Worm (Caenorhabditis elegans) whole organism, young adult: ENCODE measurements around the gene B0244.15.

Source experiments
- C06A6.2 ChIP-seq: fragments of 200-800 bp; sonication (Bioruptor generic); conservative IDR thresholded peaks from 2 replicates; pipeline ENCODE4 v1.3.6; 2022; ENCODE audit warnings: missing genetic modification characterization, missing compliant biosample characterization
- F23B12.7 ChIP-seq: sonication (generic microtip); optimal IDR thresholded peaks from 2 replicates; lab custom pipeline; 2017; ENCODE audit warnings: missing genetic modification characterization, mild to moderate bottlenecking, missing compliant biosample characterization, antibody characterized with exemption, moderate library complexity; ENCODE audit not compliant: insufficient read depth
- F33H1.4 ChIP-seq: fragments of 200-800 bp; sonication (Bioruptor generic); IDR thresholded peaks from 2 replicates; pipeline ENCODE4 v1.3.6; 2022; ENCODE audit warnings: missing genetic modification reagents, missing genetic modification characterization, missing compliant biosample characterization
- F52B5.7 ChIP-seq: sonication (generic microtip); optimal IDR thresholded peaks from 2 replicates; lab custom pipeline; 2016; ENCODE audit warnings: mild to moderate bottlenecking, missing genetic modification characterization, missing compliant biosample characterization
- K12H6.12 ChIP-seq: fragments of 200-800 bp; sonication (Bioruptor generic); optimal IDR thresholded peaks from 2 replicates; lab custom pipeline; 2018; ENCODE audit warnings: mild to moderate bottlenecking, missing genetic modification characterization, missing compliant biosample characterization
- Y79H2A.3 ChIP-seq: fragments of 200-800 bp; sonication (Bioruptor generic); conservative IDR thresholded peaks from 2 replicates; pipeline ENCODE4 v1.3.6; 2022; ENCODE audit warnings: missing genetic modification reagents, missing genetic modification characterization, missing compliant biosample characterization
- Y95B8A.8 ChIP-seq: fragments of 200-800 bp; sonication (Bioruptor generic); IDR thresholded peaks from 2 replicates; pipeline ENCODE4 v1.3.6; 2022; ENCODE audit warnings: missing genetic modification reagents, missing genetic modification characterization, missing compliant biosample characterization
- ZK185.1 ChIP-seq: sonication (generic microtip); optimal IDR thresholded peaks from 2 replicates; lab custom pipeline; 2016; ENCODE audit warnings: mild to moderate bottlenecking, missing genetic modification characterization, missing compliant biosample characterization; ENCODE audit not compliant: poor library complexity, severe bottlenecking
- aptf-2 ChIP-seq: fragments of 200-800 bp; sonication (Bioruptor generic); conservative IDR thresholded peaks from 2 replicates; pipeline ENCODE4 v1.3.6; 2022; ENCODE audit warnings: missing genetic modification reagents, missing genetic modification characterization, missing compliant biosample characterization
- atf-7 ChIP-seq: sonication (generic microtip); optimal IDR thresholded peaks from 2 replicates; lab custom pipeline; 2017; ENCODE audit warnings: mild to moderate bottlenecking, missing genetic modification characterization, missing compliant biosample characterization
- attf-3 ChIP-seq: fragments of 200-800 bp; sonication (Bioruptor generic); conservative IDR thresholded peaks from 2 replicates; pipeline ENCODE4 v1.3.6; 2022; ENCODE audit warnings: missing genetic modification reagents, missing genetic modification characterization, missing compliant biosample characterization
- bed-1 ChIP-seq: fragments of 200-800 bp; sonication (Bioruptor generic); IDR thresholded peaks from 2 replicates; pipeline ENCODE4 v1.3.6; 2022; ENCODE audit warnings: missing genetic modification reagents, missing genetic modification characterization, missing compliant biosample characterization
- ccch-3 ChIP-seq: fragments of 200-800 bp; sonication (Bioruptor generic); optimal IDR thresholded peaks from 2 replicates; lab custom pipeline; 2018; ENCODE audit warnings: mild to moderate bottlenecking, missing genetic modification characterization, missing compliant biosample characterization
- ceh-40 ChIP-seq: fragments of 200-800 bp; sonication (Bioruptor generic); IDR thresholded peaks from 2 replicates; pipeline ENCODE4 v1.3.6; 2022; ENCODE audit warnings: missing genetic modification characterization, missing compliant biosample characterization
- ceh-79 ChIP-seq: sonication (generic microtip); optimal IDR thresholded peaks from 2 replicates; lab custom pipeline; 2017; ENCODE audit warnings: mild to moderate bottlenecking, missing genetic modification characterization, missing compliant biosample characterization
- efl-1 ChIP-seq: fragments of 150-350 bp; optimal IDR thresholded peaks from 2 replicates; lab custom pipeline; 2014; ENCODE audit warnings: missing biosample characterization, missing genetic modification reagents, missing genetic modification characterization
- ekl-4 ChIP-seq: fragments of 200-800 bp; sonication (Bioruptor generic); IDR thresholded peaks from 2 replicates; pipeline ENCODE4 v1.3.6; 2022; ENCODE audit warnings: missing genetic modification reagents, missing genetic modification characterization, missing compliant biosample characterization
- fkh-3 ChIP-seq: sonication (generic microtip); optimal IDR thresholded peaks from 2 replicates; lab custom pipeline; 2016; ENCODE audit warnings: mild to moderate bottlenecking, missing genetic modification characterization, missing compliant biosample characterization
- hlh-26 ChIP-seq: fragments of 200-800 bp; sonication (Bioruptor generic); conservative IDR thresholded peaks from 2 replicates; pipeline ENCODE4 v1.3.6; 2022; ENCODE audit warnings: missing genetic modification reagents, missing genetic modification characterization, missing compliant biosample characterization
- hmg-1.2 ChIP-seq: fragments of 200-800 bp; sonication (Bioruptor generic); IDR thresholded peaks from 2 replicates; pipeline ENCODE4 v1.3.6; 2022; ENCODE audit warnings: missing genetic modification reagents, missing genetic modification characterization, missing compliant biosample characterization
- hmg-20 ChIP-seq: fragments of 200-800 bp; sonication (Bioruptor generic); IDR thresholded peaks from 2 replicates; pipeline ENCODE4 v1.3.6; 2022; ENCODE audit warnings: missing genetic modification reagents, missing genetic modification characterization, missing compliant biosample characterization
- lag-1 ChIP-seq: fragments of 200-800 bp; sonication (Bioruptor generic); IDR thresholded peaks from 2 replicates; pipeline ENCODE4 v1.3.6; 2022; ENCODE audit warnings: missing genetic modification reagents, missing genetic modification characterization, missing compliant biosample characterization
- let-607 ChIP-seq, 2 experiments: fragments of 200-800 bp in 1 of 2; sonication (Bioruptor generic) in 1 of 2; sonication (generic microtip) in 1 of 2; optimal IDR thresholded peaks; 2 replicates each; lab custom pipeline; 2016 to 2018; ENCODE audit warnings: mild to moderate bottlenecking in 2 of 2, missing compliant biosample characterization in 2 of 2, missing genetic modification characterization in 2 of 2, moderate library complexity in 2 of 2, missing genotype in 1 of 2
- lin-40 ChIP-seq: sonication (generic microtip); optimal IDR thresholded peaks from 2 replicates; lab custom pipeline; 2016; ENCODE audit warnings: missing genetic modification characterization, mild to moderate bottlenecking, missing compliant biosample characterization, missing genotype, missing genetic modification reagents
- lin-54 ChIP-seq: fragments of 200-800 bp; sonication (Bioruptor generic); optimal IDR thresholded peaks from 2 replicates; lab custom pipeline; 2018; ENCODE audit warnings: mild to moderate bottlenecking, missing genetic modification characterization, missing compliant biosample characterization
- lir-1 ChIP-seq: fragments of 200-800 bp; sonication (Bioruptor generic); conservative IDR thresholded peaks from 2 replicates; pipeline ENCODE4 v1.3.6; 2022; ENCODE audit warnings: missing genetic modification reagents, missing genetic modification characterization, missing compliant biosample characterization
- lsl-1 ChIP-seq: fragments of 200-800 bp; sonication (Bioruptor generic); optimal IDR thresholded peaks from 2 replicates; lab custom pipeline; 2018; ENCODE audit warnings: mild to moderate bottlenecking, missing genetic modification characterization, moderate library complexity, missing compliant biosample characterization
- madf-10 ChIP-seq: sonication (generic microtip); optimal IDR thresholded peaks from 2 replicates; lab custom pipeline; 2016; ENCODE audit warnings: mild to moderate bottlenecking, missing genetic modification characterization, missing compliant biosample characterization
- madf-6 ChIP-seq: fragments of 200-800 bp; sonication (Bioruptor generic); IDR thresholded peaks from 2 replicates; pipeline ENCODE4 v1.3.6; 2022; ENCODE audit warnings: missing genetic modification reagents, missing genetic modification characterization, missing compliant biosample characterization
- mes-4 ChIP-seq: sonication (generic microtip); optimal IDR thresholded peaks from 2 replicates; lab custom pipeline; 2016; ENCODE audit warnings: missing genotype, missing genetic modification characterization, missing compliant biosample characterization
- mxl-1 ChIP-seq: sonication (generic microtip); optimal IDR thresholded peaks from 2 replicates; lab custom pipeline; 2016; ENCODE audit warnings: missing genetic modification characterization, missing compliant biosample characterization
- nhr-120 ChIP-seq: fragments of 200-800 bp; sonication (Bioruptor generic); IDR thresholded peaks from 2 replicates; pipeline ENCODE4 v1.3.6; 2022; ENCODE audit warnings: missing genetic modification characterization, missing compliant biosample characterization
- nhr-80 ChIP-seq: sonication (generic microtip); optimal IDR thresholded peaks from 2 replicates; lab custom pipeline; 2016; ENCODE audit warnings: missing genetic modification characterization, missing compliant biosample characterization
- pbrm-1 ChIP-seq: fragments of 200-800 bp; sonication (Bioruptor generic); IDR thresholded peaks from 2 replicates; pipeline ENCODE4 v1.3.6; 2022; ENCODE audit warnings: missing genetic modification reagents, missing genetic modification characterization, missing compliant biosample characterization
- repo-1 ChIP-seq: sonication (generic microtip); optimal IDR thresholded peaks from 2 replicates; lab custom pipeline; 2017; ENCODE audit warnings: mild to moderate bottlenecking, missing genetic modification characterization, missing compliant biosample characterization
- snpc-1.1 ChIP-seq: sonication (generic microtip); optimal IDR thresholded peaks from 2 replicates; lab custom pipeline; 2017; ENCODE audit warnings: missing genetic modification characterization, mild to moderate bottlenecking, missing compliant biosample characterization, antibody characterized with exemption, moderate library complexity, missing genotype, missing genetic modification reagents; ENCODE audit not compliant: insufficient read depth
- snpc-1.3 ChIP-seq: sonication (generic microtip); optimal IDR thresholded peaks from 2 replicates; lab custom pipeline; 2017; ENCODE audit warnings: missing genetic modification characterization, mild to moderate bottlenecking, missing compliant biosample characterization, antibody characterized with exemption, moderate library complexity, missing genotype, missing genetic modification reagents; ENCODE audit not compliant: insufficient read depth
- snpc-4 ChIP-seq, 5 experiments: fragments of 150-350 bp in 1 of 5; sonication (generic microtip) in 4 of 5; optimal IDR thresholded peaks; 2 replicates each; lab custom pipeline; 2014 to 2018; ENCODE audit warnings: missing genetic modification characterization in 5 of 5, missing biosample characterization in 3 of 5, antibody characterized with exemption in 2 of 5, mild to moderate bottlenecking in 2 of 5, missing compliant biosample characterization in 2 of 5, missing genotype in 2 of 5, moderate library complexity in 2 of 5, missing genetic modification reagents in 1 of 5
- unc-130 ChIP-seq: sonication (generic microtip); optimal IDR thresholded peaks from 2 replicates; lab custom pipeline; 2016; ENCODE audit warnings: missing genetic modification reagents, missing genetic modification characterization, missing compliant biosample characterization
- unc-62 ChIP-seq: fragments of 150-350 bp; optimal IDR thresholded peaks from 2 replicates; lab custom pipeline; 2014; ENCODE audit warnings: missing biosample characterization, missing genetic modification reagents, missing genetic modification characterization
- ztf-18 ChIP-seq: sonication (generic microtip); optimal IDR thresholded peaks from 2 replicates; lab custom pipeline; 2016; ENCODE audit warnings: missing genotype, mild to moderate bottlenecking, missing genetic modification characterization, missing compliant biosample characterization
- ztf-25 ChIP-seq: fragments of 200-800 bp; sonication (Bioruptor generic); IDR thresholded peaks from 2 replicates; pipeline ENCODE4 v1.3.6; 2022; ENCODE audit warnings: missing genetic modification reagents, missing genetic modification characterization, missing compliant biosample characterization
- ztf-26 ChIP-seq: sonication (generic microtip); optimal IDR thresholded peaks from 2 replicates; lab custom pipeline; 2017; ENCODE audit warnings: missing genetic modification characterization, missing compliant biosample characterization

The B0244.15 gene

ce11 chrIII:5706077-5706627, 37.0 kb upstream of the B0244.15 start, which contains the start of gene rpl-23 (continued):
- TF ChIP-seq nhr-80 (peak; percentile 5), lir-1 (0 out of 2 replicates have a peak, but pooled peaks have one; percentile 16), ceh-79 (tag; lab: Kevin White, UChicago) (no peak), lsl-1 (GFP tag; lab: Kevin White, UChicago) (peak; percentile 62), attf-3 (GFP tag; lab: Robert Waterston, UW) (peak; percentile 57), aptf-2 (GFP tag; lab: Robert Waterston, UW) (0 out of 2 replicates have a peak, but pooled peaks have one; percentile 48), C06A6.2 (GFP tag; lab: Robert Waterston, UW) (0 out of 2 replicates have a peak, but pooled peaks have one; percentile 19), ekl-4 (GFP tag; lab: Robert Waterston, UW) (peak; percentile 67; the same call in 1 of the 2 replicates), madf-10 (tag; lab: Kevin White, UChicago) (peak; percentile 55), snpc-1.1 (peak; percentile 54), ztf-25 (GFP tag; lab: Robert Waterston, UW) (no peak), Y95B8A.8 (GFP tag; lab: Robert Waterston, UW) (peak; percentile 74; the same call in 1 of the 2 replicates), hmg-20 (GFP tag; lab: Robert Waterston, UW) (no peak), lin-40 (tag; lab: Kevin White, UChicago) (peak; percentile 71), ztf-18 (peak; percentile 40), atf-7 (no peak), ccch-3 (no peak), snpc-4 (GFP tag; optimal IDR thresholded peaks at IDR 0.05; lab: Kevin White, UChicago) (peak; percentile 57), snpc-4 (tag; optimal IDR thresholded peaks at IDR 0.05; lab: Kevin White, UChicago) (peak; percentile 32 to 85 (median 59))

ce11 chrIII:5707546-5707945, 35.6 kb upstream of the B0244.15 start:
- no peak for TF ChIP-seq F33H1.4 (GFP tag; lab: Robert Waterston, UW)
- no peak for TF ChIP-seq hmg-1.2
- TF ChIP-seq ceh-40, result no peak
- no peak for TF ChIP-seq ztf-26 (tag; lab: Kevin White, UChicago)
- TF ChIP-seq pbrm-1 (GFP tag; lab: Robert Waterston, UW), result no peak
- TF ChIP-seq Y79H2A.3, result no peak
- no peak for TF ChIP-seq bed-1 (GFP tag; lab: Robert Waterston, UW)
- TF ChIP-seq hmg-20 (GFP tag; lab: Robert Waterston, UW), result no peak
- TF ChIP-seq K12H6.12 (tag; lab: Kevin White, UChicago), result no peak
- TF ChIP-seq unc-62 (GFP tag; lab: Kevin White, UChicago), result no peak
- no peak for TF ChIP-seq efl-1 (GFP tag; lab: Kevin White, UChicago)
- TF ChIP-seq lag-1 (GFP tag; lab: Robert Waterston, UW), result no peak
- TF ChIP-seq mes-4, result no peak
- no peak for TF ChIP-seq ZK185.1

- TF ChIP-seq ceh-79 (tag; lab: Kevin White, UChicago) (no peak), hlh-26 (GFP tag; lab: Robert Waterston, UW) (no peak), unc-130 (no peak), F23B12.7 (tag; lab: Kevin White, UChicago) (no peak), snpc-1.3 (no peak), nhr-120 (GFP tag; lab: Robert Waterston, UW) (no peak), lsl-1 (GFP tag; lab: Kevin White, UChicago) (no peak), mxl-1 (no peak), snpc-1.1 (no peak), aptf-2 (GFP tag; lab: Robert Waterston, UW) (no peak), lin-54 (GFP tag; lab: Kevin White, UChicago) (no peak), fkh-3 (tag; lab: Kevin White, UChicago) (no peak), F52B5.7 (tag; lab: Kevin White, UChicago) (no peak), repo-1 (no peak), let-607 (tag; optimal IDR thresholded peaks at IDR 0.05; lab: Kevin White, UChicago) (no peak), madf-6 (GFP tag; lab: Robert Waterston, UW) (no peak)
Observed at ce11 chrIII:5708024-5708423, 35.2 kb upstream of the B0244.15 start.
